Fruit fly (Drosophila melanogaster) S2 (cell line): ENCODE data around the gene Glyat.

Experiments used
- CG8478 ChIP-seq: fragments of >200 bp; optimal IDR thresholded peaks from 2 replicates; lab custom pipeline; 2018
- CTCF ChIP-seq, 2 experiments: fragments of >200 bp; optimal IDR thresholded peaks; 2 replicates each; lab custom pipeline; 2018

Gene Glyat

dm6 chr2L:8009283-8010211 is 905 bp downstream of the Glyat start, which contains the start of gene CG12560:
Gene CG12560, minus strand, starts transcription at chr2L:8009477.
- no peak for TF ChIP-seq CG8478 (lab: Kevin White, UChicago)
- no peak for TF ChIP-seq CTCF (optimal IDR thresholded peaks at IDR 0.05; lab: Kevin White, UChicago)

- no peak for TF ChIP-seq CG8478 (lab: Kevin White, UChicago)
- no peak for TF ChIP-seq CTCF (optimal IDR thresholded peaks at IDR 0.05; lab: Kevin White, UChicago)
Measured at dm6 chr2L:8007160-8007876, 3.1 kb downstream of the Glyat start, which contains the start of gene Spn28Dc. Gene Spn28Dc, minus strand, starts transcription at chr2L:8007210.

DNA sequence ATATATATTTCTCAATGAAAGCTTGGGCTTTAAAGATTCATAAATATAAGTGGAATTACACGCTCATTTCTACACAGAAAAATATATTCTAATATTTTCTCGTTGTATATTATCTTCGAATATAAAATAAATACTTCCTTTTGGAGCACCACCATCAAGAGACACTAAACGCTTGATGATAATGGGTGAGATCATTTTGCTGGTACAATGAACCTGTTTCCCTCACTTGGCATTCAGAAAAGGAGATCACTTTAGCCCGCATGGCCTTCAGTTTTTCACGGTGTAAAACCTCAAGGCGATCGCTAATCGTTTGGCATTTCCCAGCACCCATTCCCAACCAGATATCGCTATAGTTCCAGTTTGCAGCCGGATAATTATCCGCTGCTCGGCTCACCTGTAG is 4.4 kb downstream of the Glyat start:
- no peak for TF ChIP-seq CTCF (optimal IDR thresholded peaks at IDR 0.05; lab: Kevin White, UChicago)
- no peak for TF ChIP-seq CG8478 (lab: Kevin White, UChicago)

DNA sequence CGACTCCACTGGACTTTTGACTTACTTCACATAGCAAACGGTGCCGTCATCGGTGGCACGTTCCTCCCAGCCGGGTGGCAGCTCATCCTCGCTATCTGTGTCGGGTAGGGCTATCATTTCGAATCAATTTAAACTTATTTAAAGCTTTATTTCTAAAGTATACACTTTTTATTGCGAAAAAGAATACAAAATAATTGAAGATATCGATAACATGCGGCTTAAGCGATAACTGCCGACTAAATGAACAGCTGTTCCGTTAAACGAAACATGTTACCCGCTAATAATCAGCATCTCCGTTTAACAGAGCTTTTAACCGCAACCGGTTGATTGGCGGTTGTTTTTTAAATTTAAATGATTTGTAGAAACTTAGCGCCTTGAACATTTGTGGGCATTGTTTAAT is 6.4 kb downstream of the Glyat start, which contains the start of gene Wwox:
Wwox (minus strand) TSS at position 215 of the 400 bp plus-strand sequence.
- TF ChIP-seq CG8478 (lab: Kevin White, UChicago) = no peak
- no peak for TF ChIP-seq CTCF (optimal IDR thresholded peaks at IDR 0.05; lab: Kevin White, UChicago)

dm6 chr2L:8001694-8002627 is 8.5 kb downstream of the Glyat start:
- no peak for TF ChIP-seq CTCF (optimal IDR thresholded peaks at IDR 0.05; lab: Kevin White, UChicago)
- TF ChIP-seq CG8478 (lab: Kevin White, UChicago) = no peak

- no peak for TF ChIP-seq CG8478 (lab: Kevin White, UChicago)
- no peak for TF ChIP-seq CTCF (optimal IDR thresholded peaks at IDR 0.05; lab: Kevin White, UChicago)
Measured at dm6 chr2L:8000578-8001040, 9.8 kb downstream of the Glyat start.

- peak; percentile 65 to 73 for TF ChIP-seq CTCF (optimal IDR thresholded peaks at IDR 0.05; lab: Kevin White, UChicago)
- TF ChIP-seq CG8478 (lab: Kevin White, UChicago) = no peak
Measured at dm6 chr2L:7998655-7999054, 11.8 kb downstream of the Glyat start, which contains the start of gene Sirup. Gene Sirup, plus strand, starts transcription at chr2L:7998869.

DNA sequence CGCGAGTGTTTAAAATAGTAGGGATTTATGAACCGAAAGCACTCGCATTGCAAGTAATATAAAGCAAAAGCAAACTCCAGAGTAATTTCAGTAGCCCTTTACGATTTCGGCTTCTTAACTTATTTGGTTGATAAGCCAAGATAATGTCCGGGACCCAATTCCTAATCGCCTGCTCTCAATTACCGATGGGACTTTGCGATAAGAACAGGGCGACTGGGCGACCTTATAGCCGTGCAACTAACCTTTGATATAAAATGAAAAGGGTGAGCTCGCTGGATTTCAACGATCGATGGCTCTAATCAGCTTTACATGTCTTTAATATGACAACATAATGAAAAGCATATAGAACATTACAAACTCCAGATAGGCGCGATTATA is 12.4 kb downstream of the Glyat start, which contains the start of gene CG7227:
CG7227 (minus strand) TSS at position 72 of the 378 bp plus-strand sequence.
- TF ChIP-seq CG8478 (lab: Kevin White, UChicago) (no peak), CTCF (optimal IDR thresholded peaks at IDR 0.05; lab: Kevin White, UChicago) (no peak)

- TF ChIP-seq CG8478 (lab: Kevin White, UChicago) (no peak), CTCF (optimal IDR thresholded peaks at IDR 0.05; lab: Kevin White, UChicago) (no peak)
Measured at dm6 chr2L:7997290-7998079, 13.0 kb downstream of the Glyat start.

dm6 chr2L:7993984-7994854 is 16.2 kb downstream of the Glyat start, which contains the start of gene pes:
Gene pes, minus strand, starts transcription at chr2L:7994184.
- no peak for TF ChIP-seq CG8478 (lab: Kevin White, UChicago)
- no peak for TF ChIP-seq CTCF (optimal IDR thresholded peaks at IDR 0.05; lab: Kevin White, UChicago)

DNA sequence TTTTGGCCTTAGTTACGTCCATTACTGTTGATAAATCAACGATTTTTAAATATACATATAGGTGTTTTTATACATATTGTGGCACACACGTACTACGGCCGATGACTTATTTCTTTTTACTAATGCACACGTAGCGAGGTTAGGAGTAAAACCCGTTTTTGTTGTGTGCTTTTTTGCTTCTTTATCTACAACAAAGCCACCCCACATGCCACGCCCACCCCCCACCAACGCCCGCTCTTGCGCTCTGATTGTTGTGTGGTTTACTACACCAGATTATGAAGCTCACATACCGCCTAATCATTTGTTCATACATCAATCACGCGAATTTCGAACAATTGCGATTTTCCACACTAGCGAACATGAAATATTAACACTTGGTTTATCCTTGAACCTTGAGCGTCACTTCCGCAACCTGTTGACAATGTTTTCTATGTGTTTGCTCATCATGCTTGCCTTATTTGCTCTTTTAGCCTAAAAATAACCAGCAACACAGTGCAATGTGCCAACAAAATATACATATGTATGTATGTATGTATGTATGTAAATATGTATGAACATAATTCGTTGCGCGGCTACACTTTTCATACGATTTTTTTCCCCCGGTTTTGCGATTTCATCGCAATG is 17.3 kb downstream of the Glyat start:
- TF ChIP-seq CTCF (optimal IDR thresholded peaks at IDR 0.05; lab: Kevin White, UChicago) (no peak), CG8478 (lab: Kevin White, UChicago) (no peak)

DNA sequence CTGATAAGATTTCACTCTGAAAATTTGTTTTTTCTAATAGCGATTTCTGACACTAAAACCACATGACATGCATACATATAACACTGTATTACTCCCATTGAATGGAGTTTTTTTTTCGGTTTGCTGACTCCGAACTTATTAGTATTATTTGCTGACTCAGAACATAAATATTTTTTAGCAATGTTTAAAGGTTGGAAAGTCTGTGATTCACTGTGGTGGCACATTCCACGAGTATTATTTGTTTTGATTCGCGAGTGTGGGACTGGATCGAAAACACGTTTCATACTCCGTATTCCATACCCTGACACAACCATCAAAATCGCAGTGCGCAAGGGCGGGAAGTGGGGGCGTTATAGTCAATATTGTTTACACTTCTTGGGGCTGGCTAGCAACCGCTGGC is 17.8 kb downstream of the Glyat start:
- no peak for TF ChIP-seq CTCF (optimal IDR thresholded peaks at IDR 0.05; lab: Kevin White, UChicago)
- TF ChIP-seq CG8478 (lab: Kevin White, UChicago) = no peak
